Worm (Caenorhabditis elegans) whole organism, L2 larva: ENCODE measurements around the gene ifbp-1.

Experiments
- R02D3.7 ChIP-seq: fragments of 150-350 bp; optimal IDR thresholded peaks from 2 replicates; lab custom pipeline; 2014; ENCODE audit warnings: missing biosample characterization, missing genetic modification characterization
- crh-2 ChIP-seq: sonication (generic microtip); optimal IDR thresholded peaks from 2 replicates; lab custom pipeline; 2017; ENCODE audit warnings: missing biosample characterization, missing genetic modification characterization
- gmeb-1 ChIP-seq: fragments of 150-350 bp; optimal IDR thresholded peaks from 2 replicates; lab custom pipeline; 2014; ENCODE audit warnings: missing biosample characterization, missing genetic modification characterization
- mbf-1 ChIP-seq: sonication (generic microtip); optimal IDR thresholded peaks from 2 replicates; lab custom pipeline; 2017; ENCODE audit warnings: missing biosample characterization, missing genetic modification characterization
- mdl-1 ChIP-seq, 2 experiments: fragments of 150-350 bp in 1 of 2; sonication (generic microtip) in 1 of 2; optimal IDR thresholded peaks; 2 replicates each; lab custom pipeline; 2017; ENCODE audit warnings: missing biosample characterization in 2 of 2, missing genetic modification characterization in 2 of 2
- nhr-11 ChIP-seq: fragments of 150-350 bp; optimal IDR thresholded peaks from 2 replicates; lab custom pipeline; 2014; ENCODE audit warnings: missing biosample characterization, missing genetic modification characterization
- unc-62 ChIP-seq: fragments of 150-350 bp; optimal IDR thresholded peaks from 2 replicates; lab custom pipeline; 2014; ENCODE audit warnings: missing biosample characterization, missing genetic modification reagents, missing genetic modification characterization

ce11 chrV:13324933-13325760 is 54.9 kb downstream of the ifbp-1 start, which contains the start of gene C50B6.7:
- TF ChIP-seq nhr-11 = no peak
- TF ChIP-seq R02D3.7 (tag; lab: Kevin White, UChicago) = no peak
- TF ChIP-seq gmeb-1 (tag; lab: Kevin White, UChicago) = no peak
- no peak for TF ChIP-seq mbf-1 (tag; lab: Kevin White, UChicago)
- TF ChIP-seq unc-62 (GFP tag; lab: Kevin White, UChicago) = no peak
- no peak for TF ChIP-seq crh-2 (tag; lab: Kevin White, UChicago)
- no peak for TF ChIP-seq mdl-1 (tag; optimal IDR thresholded peaks at IDR 0.05; lab: Kevin White, UChicago)
